Worm (Caenorhabditis elegans) whole organism, L4 larva: ENCODE results near the gene F48E8.3.

ENCODE experiments used
- ceh-82 ChIP-seq: sonication (generic microtip); optimal IDR thresholded peaks from 2 replicates; lab custom pipeline; 2017; ENCODE audit warnings: missing biosample characterization, missing genetic modification characterization
- fkh-10 ChIP-seq: fragments of 150-350 bp; optimal IDR thresholded peaks from 2 replicates; lab custom pipeline; 2014; ENCODE audit warnings: missing biosample characterization, missing genetic modification reagents, missing genetic modification characterization
- hlh-30 ChIP-seq: sonication (generic microtip); optimal IDR thresholded peaks from 2 replicates; lab custom pipeline; 2017; ENCODE audit warnings: antibody characterized with exemption, mild to moderate bottlenecking, missing genetic modification characterization, missing compliant biosample characterization; ENCODE audit not compliant: insufficient read depth
- nhr-41 ChIP-seq: fragments of 200-800 bp; sonication (Bioruptor generic); IDR thresholded peaks from 2 replicates; pipeline ENCODE4 v1.3.6; 2022; ENCODE audit warnings: missing genetic modification reagents, missing genetic modification characterization, missing compliant biosample characterization
- snpc-1.2 ChIP-seq: fragments of 200-800 bp; sonication (Bioruptor generic); IDR thresholded peaks from 2 replicates; pipeline ENCODE4 v1.3.6; 2022; ENCODE audit warnings: missing genetic modification reagents, missing genetic modification characterization, missing compliant biosample characterization

DNA sequence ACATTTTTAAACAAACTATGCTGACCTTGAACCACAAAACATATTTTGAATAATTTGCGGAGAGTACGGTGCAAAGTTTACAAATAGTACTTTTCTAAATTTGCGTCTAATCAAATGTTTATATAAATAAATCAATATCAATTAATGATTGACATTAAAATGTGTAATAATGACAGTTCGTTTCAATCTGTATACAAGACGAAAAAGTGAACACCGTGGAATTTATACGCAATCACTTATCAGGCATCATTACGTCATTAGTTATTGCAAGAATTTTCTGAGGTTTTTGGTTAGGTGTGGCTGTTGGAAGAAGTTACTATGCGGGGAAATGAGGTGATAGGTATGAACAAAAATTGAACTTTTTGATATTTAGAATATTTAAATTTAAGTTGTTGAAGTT is 34.1 kb upstream of the F48E8.3 start:
- TF ChIP-seq snpc-1.2 (GFP tag; lab: Robert Waterston, UW) = no peak
- TF ChIP-seq fkh-10 = no peak
- no peak for TF ChIP-seq nhr-41
- no peak for TF ChIP-seq ceh-82
- no peak for TF ChIP-seq hlh-30 (tag; lab: Kevin White, UChicago)
